Fruit fly (Drosophila melanogaster) whole organism, embryonic: ENCODE measurements around the gene ida.

Experiments
- ATbp ChIP-seq: fragments of 200-800 bp; sonication (Bioruptor generic); optimal IDR thresholded peaks from 2 replicates; lab custom pipeline; 2017; ENCODE audit warnings: missing biosample characterization, mild to moderate bottlenecking, missing genetic modification characterization, missing genetic modification reagents
- CG10979 ChIP-seq: fragments of 200-800 bp; sonication (Bioruptor generic); optimal IDR thresholded peaks from 2 replicates; lab custom pipeline; 2018; ENCODE audit warnings: missing biosample characterization, mild to moderate bottlenecking, missing genetic modification characterization, moderate library complexity
- CG12659 ChIP-seq: fragments of 200-800 bp; sonication (Bioruptor generic); optimal IDR thresholded peaks from 3 replicates; lab custom pipeline; 2017; ENCODE audit warnings: mild to moderate bottlenecking, missing biosample characterization, missing genetic modification reagents, missing genetic modification characterization
- CG13424 ChIP-seq: fragments of 200-800 bp; sonication (Bioruptor generic); optimal IDR thresholded peaks from 2 replicates; lab custom pipeline; 2019; ENCODE audit warnings: missing biosample characterization, mild to moderate bottlenecking, missing genetic modification characterization, moderate library complexity
- CG14014 ChIP-seq: fragments of 200-800 bp; sonication (Bioruptor generic); IDR thresholded peaks from 2 replicates; pipeline ENCODE4 v1.3.6; 2022; ENCODE audit warnings: missing biosample characterization, missing genetic modification characterization
- CG14710 ChIP-seq: fragments of 200-800 bp; sonication (Bioruptor generic); optimal IDR thresholded peaks from 3 replicates; lab custom pipeline; 2019; ENCODE audit warnings: missing biosample characterization, mild to moderate bottlenecking, missing genetic modification characterization, moderate library complexity
- CG14860 ChIP-seq: fragments of 200-800 bp; sonication (Bioruptor generic); IDR thresholded peaks from 3 replicates; pipeline ENCODE4 v1.3.6; 2022; ENCODE audit warnings: missing biosample characterization, missing genetic modification characterization; ENCODE audit not compliant: partially characterized antibody
- CG14965 ChIP-seq: fragments of 200-800 bp; sonication (Bioruptor generic); optimal IDR thresholded peaks from 2 replicates; lab custom pipeline; 2016; ENCODE audit warnings: missing biosample characterization, missing genetic modification characterization, borderline replicate concordance
- CG1602 ChIP-seq: fragments of 200-800 bp; sonication (Bioruptor generic); optimal IDR thresholded peaks from 3 replicates; lab custom pipeline; 2016; ENCODE audit warnings: missing biosample characterization, missing genetic modification characterization
- CG16813 ChIP-seq: fragments of 200-800 bp; sonication (Bioruptor generic); IDR thresholded peaks from 3 replicates; pipeline ENCODE4 v1.3.6; 2022; ENCODE audit warnings: missing biosample characterization, missing genetic modification characterization; ENCODE audit not compliant: partially characterized antibody
- CG17385 ChIP-seq: fragments of 200-800 bp; sonication (Bioruptor generic); optimal IDR thresholded peaks from 3 replicates; lab custom pipeline; 2018; ENCODE audit warnings: missing biosample characterization, mild to moderate bottlenecking, missing genetic modification characterization
- CG18011 ChIP-seq: fragments of 200-800 bp; sonication (Bioruptor generic); optimal IDR thresholded peaks from 2 replicates; lab custom pipeline; 2017; ENCODE audit warnings: missing biosample characterization, missing genetic modification characterization, mild to moderate bottlenecking, moderate library complexity, missing genotype
- CG1832 ChIP-seq: fragments of 200-800 bp; sonication (Bioruptor generic); optimal IDR thresholded peaks from 2 replicates; lab custom pipeline; 2017; ENCODE audit warnings: missing biosample characterization, mild to moderate bottlenecking, missing genetic modification characterization, inconsistent platforms
- CG2202 ChIP-seq: fragments of 200-800 bp; sonication (Bioruptor generic); optimal IDR thresholded peaks from 2 replicates; lab custom pipeline; 2018; ENCODE audit warnings: missing biosample characterization, mild to moderate bottlenecking, missing genetic modification characterization
- CG2875 ChIP-seq: fragments of 200-800 bp; sonication (Bioruptor generic); optimal IDR thresholded peaks from 2 replicates; lab custom pipeline; 2017; ENCODE audit warnings: missing biosample characterization, mild to moderate bottlenecking, missing genetic modification characterization, missing genetic modification reagents
- CG3281 ChIP-seq: fragments of 200-800 bp; sonication (Bioruptor generic); optimal IDR thresholded peaks from 3 replicates; lab custom pipeline; 2017; ENCODE audit warnings: missing biosample characterization, mild to moderate bottlenecking, missing genetic modification characterization
- CG34422 ChIP-seq: fragments of 200-800 bp; sonication (Bioruptor generic); IDR thresholded peaks from 3 replicates; pipeline ENCODE4 v1.3.6; 2022; ENCODE audit warnings: missing biosample characterization, missing genetic modification characterization
- CG4282 ChIP-seq: fragments of 200-800 bp; sonication (Bioruptor generic); optimal IDR thresholded peaks from 2 replicates; lab custom pipeline; 2016; ENCODE audit warnings: missing biosample characterization, missing genetic modification characterization
- CG6654 ChIP-seq: fragments of 200-800 bp; sonication (Bioruptor generic); optimal IDR thresholded peaks from 2 replicates; lab custom pipeline; 2017; ENCODE audit warnings: missing biosample characterization, mild to moderate bottlenecking, missing genetic modification characterization
- CG6765 ChIP-seq: fragments of 200-800 bp; sonication (Bioruptor generic); optimal IDR thresholded peaks from 3 replicates; lab custom pipeline; 2017; ENCODE audit warnings: missing biosample characterization, mild to moderate bottlenecking, missing genetic modification characterization
- CG8924 ChIP-seq: fragments of 200-800 bp; optimal IDR thresholded peaks from 3 replicates; lab custom pipeline; 2019; ENCODE audit warnings: missing biosample characterization, mild to moderate bottlenecking, missing genetic modification characterization, moderate library complexity
- CG9876 ChIP-seq: fragments of 200-800 bp; sonication (Bioruptor generic); optimal IDR thresholded peaks from 2 replicates; lab custom pipeline; 2016; ENCODE audit warnings: missing biosample characterization, missing genetic modification characterization
- Chrac-16 ChIP-seq: fragments of 200-800 bp; sonication (Bioruptor generic); optimal IDR thresholded peaks from 3 replicates; lab custom pipeline; 2016; ENCODE audit warnings: missing biosample characterization, missing genetic modification characterization
- Dad ChIP-seq: fragments of 200-800 bp; sonication (Bioruptor generic); optimal IDR thresholded peaks from 3 replicates; lab custom pipeline; 2016; ENCODE audit warnings: missing biosample characterization, missing genetic modification characterization
- HLH54F ChIP-seq: fragments of 200-800 bp; sonication (Bioruptor generic); optimal IDR thresholded peaks from 3 replicates; lab custom pipeline; 2016; ENCODE audit warnings: missing biosample characterization, missing genetic modification characterization
- Nf-YB ChIP-seq: fragments of 200-800 bp; sonication (Bioruptor generic); optimal IDR thresholded peaks from 3 replicates; lab custom pipeline; 2019; ENCODE audit warnings: missing biosample characterization, mild to moderate bottlenecking, missing genetic modification characterization, moderate library complexity
- Nf-YC ChIP-seq: fragments of 200-800 bp; optimal IDR thresholded peaks from 3 replicates; lab custom pipeline; 2019; ENCODE audit warnings: missing biosample characterization, mild to moderate bottlenecking, missing genetic modification characterization, moderate library complexity
- Opbp ChIP-seq: fragments of 200-800 bp; sonication (Bioruptor generic); IDR thresholded peaks from 3 replicates; pipeline ENCODE4 v1.3.6; 2022; ENCODE audit warnings: missing biosample characterization, missing genetic modification characterization; ENCODE audit not compliant: partially characterized antibody
- Rfx ChIP-seq: fragments of 200-800 bp; sonication (Bioruptor generic); IDR thresholded peaks from 2 replicates; pipeline ENCODE4 v1.3.6; 2022; ENCODE audit warnings: missing biosample characterization, missing genetic modification characterization
- ab ChIP-seq: fragments of 200-800 bp; sonication (Bioruptor generic); optimal IDR thresholded peaks from 2 replicates; lab custom pipeline; 2016; ENCODE audit warnings: missing biosample characterization, missing genetic modification characterization
- ac ChIP-seq: fragments of 200-800 bp; sonication (Bioruptor generic); optimal IDR thresholded peaks from 3 replicates; lab custom pipeline; 2017; ENCODE audit warnings: missing biosample characterization, mild to moderate bottlenecking, missing genetic modification characterization
- bowl ChIP-seq: fragments of 200-800 bp; sonication (Bioruptor generic); IDR thresholded peaks from 2 replicates; pipeline ENCODE4 v1.3.6; 2022; ENCODE audit warnings: missing biosample characterization, missing genetic modification characterization
- dm ChIP-seq: fragments of 200-800 bp; sonication (Bioruptor generic); optimal IDR thresholded peaks from 3 replicates; lab custom pipeline; 2016; ENCODE audit warnings: missing biosample characterization, missing genetic modification characterization
- esg ChIP-seq: fragments of 200-800 bp; sonication (Bioruptor generic); conservative IDR thresholded peaks from 2 replicates; pipeline ENCODE4 v1.3.6; 2022; ENCODE audit warnings: missing biosample characterization, missing genetic modification characterization
- fd96Cb ChIP-seq: fragments of 200-800 bp; sonication (Bioruptor generic); optimal IDR thresholded peaks from 2 replicates; lab custom pipeline; 2018; ENCODE audit warnings: missing biosample characterization, mild to moderate bottlenecking, missing genetic modification characterization, moderate library complexity
- gem ChIP-seq: fragments of 200-800 bp; sonication (Bioruptor generic); optimal IDR thresholded peaks from 2 replicates; lab custom pipeline; 2019; ENCODE audit warnings: missing biosample characterization, mild to moderate bottlenecking, missing genetic modification characterization, moderate library complexity
- inv ChIP-seq: fragments of 200-800 bp; sonication (Bioruptor generic); IDR thresholded peaks from 2 replicates; pipeline ENCODE4 v1.3.6; 2022; ENCODE audit warnings: missing biosample characterization, missing genetic modification characterization; ENCODE audit not compliant: partially characterized antibody
- lilli ChIP-seq: fragments of 200-800 bp; sonication (Bioruptor generic); optimal IDR thresholded peaks from 3 replicates; lab custom pipeline; 2016; ENCODE audit warnings: missing biosample characterization, missing genetic modification characterization
- oc ChIP-seq: fragments of 200-800 bp; sonication (Bioruptor generic); optimal IDR thresholded peaks from 2 replicates; lab custom pipeline; 2018; ENCODE audit warnings: missing biosample characterization, mild to moderate bottlenecking, missing genetic modification characterization, moderate library complexity
- pan ChIP-seq, 4 experiments: fragments of >200 bp in 3 of 4; fragments of 200-800 bp in 1 of 4; sonication (Bioruptor generic) in 1 of 4; optimal IDR thresholded peaks in 3 of 4; IDR thresholded peaks in 1 of 4; 2 replicates each; pipeline versions ENCODE4 v1.3.6 to Lab custom; 2017 to 2022; ENCODE audit warnings: missing biosample characterization in 2 of 4, missing genetic modification characterization in 2 of 4, mixed read lengths in 1 of 4
- psq ChIP-seq: fragments of 200-800 bp; sonication (Bioruptor generic); optimal IDR thresholded peaks from 2 replicates; lab custom pipeline; 2017; ENCODE audit warnings: missing biosample characterization, missing genetic modification characterization
- ranshi ChIP-seq: fragments of 200-800 bp; sonication (Bioruptor generic); IDR thresholded peaks from 2 replicates; pipeline ENCODE4 v1.3.6; 2022; ENCODE audit warnings: missing biosample characterization, missing genetic modification characterization
- rib ChIP-seq: fragments of 200-800 bp; sonication (Bioruptor generic); IDR thresholded peaks from 2 replicates; pipeline ENCODE4 v1.3.6; 2022; ENCODE audit warnings: missing biosample characterization, missing genetic modification characterization
- sens ChIP-seq: fragments of 200-800 bp; sonication (Bioruptor generic); peaks from one replicate; lab custom pipeline; 2016; ENCODE audit warnings: missing biosample characterization, missing genetic modification characterization
- sim ChIP-seq: fragments of 200-800 bp; sonication (Bioruptor generic); IDR thresholded peaks from 2 replicates; pipeline ENCODE4 v1.3.6; 2022; ENCODE audit warnings: missing biosample characterization, missing genetic modification characterization
- sima ChIP-seq: fragments of 200-800 bp; sonication (Bioruptor generic); optimal IDR thresholded peaks from 2 replicates; lab custom pipeline; 2016; ENCODE audit warnings: missing biosample characterization, missing genetic modification characterization
- slbo ChIP-seq: fragments of 200-800 bp; sonication (Bioruptor generic); IDR thresholded peaks from 2 replicates; pipeline ENCODE4 v1.3.6; 2022; ENCODE audit warnings: missing biosample characterization, missing genetic modification characterization
- slp2 ChIP-seq: fragments of 200-800 bp; sonication (Bioruptor generic); optimal IDR thresholded peaks from 2 replicates; lab custom pipeline; 2016; ENCODE audit warnings: missing biosample characterization, missing genetic modification characterization
- sug ChIP-seq: fragments of 200-800 bp; optimal IDR thresholded peaks from 2 replicates; lab custom pipeline; 2019; ENCODE audit warnings: missing biosample characterization, mild to moderate bottlenecking, missing genetic modification characterization, moderate library complexity
- wdn ChIP-seq: fragments of 200-800 bp; sonication (Bioruptor generic); IDR thresholded peaks from 2 replicates; pipeline ENCODE4 v1.3.6; 2022; ENCODE audit warnings: missing biosample characterization, missing genetic modification characterization
- zf30C ChIP-seq: fragments of 200-800 bp; sonication (Bioruptor generic); optimal IDR thresholded peaks from 3 replicates; lab custom pipeline; 2018; ENCODE audit warnings: missing biosample characterization, mild to moderate bottlenecking, missing genetic modification characterization

Gene ida

dm6 chr3L:3873094-3873493 lies 32.0 kb upstream of the ida start (continued):
- TF ChIP-seq ATbp (GFP tag; lab: Kevin White, UChicago) (peak; percentile 15), oc (tag; lab: Kevin White, UChicago) (peak; percentile 20), CG34422 (no peak; the same call in 2 of the 3 replicates), Nf-YB (GFP tag; lab: Kevin White, UChicago) (peak; percentile 49), CG18011 (no peak), CG6765 (GFP tag; lab: Kevin White, UChicago) (no peak), CG8924 (peak; percentile 63), sim (no peak), CG2202 (peak; percentile 42), CG14014 (GFP tag; lab: Robert Waterston, UW) (no peak), Opbp (GFP tag; lab: Robert Waterston, UW) (no peak), CG10979 (tag; lab: Kevin White, UChicago) (peak; percentile 77), Chrac-16 (no peak), rib (GFP tag; lab: Robert Waterston, UW) (no peak), wdn (GFP tag; lab: Robert Waterston, UW) (no peak), CG4282 (GFP tag; lab: Kevin White, UChicago) (no peak), Rfx (GFP tag; lab: Robert Waterston, UW) (no peak), CG6654 (GFP tag; lab: Kevin White, UChicago) (no peak), ab (no peak), inv (GFP tag; lab: Robert Waterston, UW) (no peak), CG3281 (GFP tag; lab: Kevin White, UChicago) (no peak), CG17385 (GFP tag; lab: Kevin White, UChicago) (peak; percentile 23), CG9876 (no peak), pan (optimal IDR thresholded peaks at IDR 0.05; lab: Kevin White, UChicago) (no peak), pan (GFP tag; optimal IDR thresholded peaks at IDR 0.05 in 1 of 2, IDR thresholded peaks at IDR 0.05 in 1 of 2) (no peak), esg (GFP tag; lab: Robert Waterston, UW) (no peak), gem (tag; lab: Kevin White, UChicago) (peak; percentile 75), Dad (GFP tag; lab: Kevin White, UChicago) (no peak), bowl (no peak), ranshi (GFP tag; lab: Robert Waterston, UW) (no peak), HLH54F (GFP tag; lab: Kevin White, UChicago) (no peak), sima (GFP tag; lab: Kevin White, UChicago) (no peak), CG2875 (GFP tag; lab: Kevin White, UChicago) (peak; percentile 55), sug (tag; lab: Kevin White, UChicago) (no peak), Nf-YC (no peak), zf30C (GFP tag; lab: Kevin White, UChicago) (no peak), CG16813 (no peak), CG1602 (peak; percentile 37), CG14860 (GFP tag; lab: Robert Waterston, UW) (no peak), CG13424 (tag; lab: Kevin White, UChicago) (peak; percentile 54), psq (GFP tag; lab: Kevin White, UChicago) (no peak), slbo (GFP tag; lab: Robert Waterston, UW) (no peak), CG12659 (GFP tag; lab: Kevin White, UChicago) (peak; percentile 2), CG1832 (GFP tag; lab: Kevin White, UChicago) (no peak), CG14710 (tag; lab: Kevin White, UChicago) (peak; percentile 68), slp2 (GFP tag; lab: Kevin White, UChicago) (no peak), fd96Cb (tag; lab: Kevin White, UChicago) (peak; percentile 36), sens (GFP tag; lab: Kevin White, UChicago) (peak; percentile 42), CG14965 (GFP tag; lab: Kevin White, UChicago) (no peak), ac (GFP tag; lab: Kevin White, UChicago) (no peak), lilli (GFP tag; lab: Kevin White, UChicago) (no peak), dm (GFP tag; lab: Kevin White, UChicago) (no peak)
